Worm (Caenorhabditis elegans) whole organism, L4 larva: ENCODE results near the gene his-6.

ENCODE experiments used
- egl-27 ChIP-seq: sonication (generic microtip); optimal IDR thresholded peaks from 3 replicates; lab custom pipeline; 2017; ENCODE audit warnings: missing biosample characterization, missing genetic modification reagents, missing genetic modification characterization
- fkh-10 ChIP-seq: fragments of 150-350 bp; optimal IDR thresholded peaks from 2 replicates; lab custom pipeline; 2014; ENCODE audit warnings: missing biosample characterization, missing genetic modification reagents, missing genetic modification characterization
- unc-39 ChIP-seq: sonication (generic microtip); optimal IDR thresholded peaks from 2 replicates; lab custom pipeline; 2017; ENCODE audit warnings: missing biosample characterization, missing genetic modification characterization

- TF ChIP-seq fkh-10, result no peak
- TF ChIP-seq egl-27 (tag; lab: Kevin White, UChicago), result no peak
- TF ChIP-seq unc-39, result no peak
Measured at ce11 chrV:8507324-8507723, 27.5 kb downstream of the his-6 start, which contains the start of gene ZK994.6.
